4 worm cellular contexts compared by ENCODE assay signal in genomic region chrIV:3095995-3096544, ce11.
TF ChIP-seq lines count a peak whose summit lies in the region.

No protein-coding gene starts in this region.

TF ChIP-seq in whole organism, L1 larva, 84 proteins besides CTCF, POLR2A, EP300 and RAD21:
- TF ChIP-seq nhr-237 (tag; optimal IDR thresholded peaks at IDR 0.05; lab: Kevin White, UChicago) (no peak), ces-1 (GFP tag; optimal IDR thresholded peaks at IDR 0.05; lab: Kevin White, UChicago) (peak; percentile 53), efl-1 (optimal IDR thresholded peaks at IDR 0.05; lab: Kevin White, UChicago) (no peak), efl-1 (GFP tag; optimal IDR thresholded peaks at IDR 0.05 in 1 of 2; lab: Kevin White, UChicago) (peak in 1 of 2 experiments; percentile 92)

TF ChIP-seq in whole organism, L4 larva, 104 proteins besides CTCF, POLR2A, EP300 and RAD21:
- TF ChIP-seq ces-1 (GFP tag; optimal IDR thresholded peaks at IDR 0.05; lab: Kevin White, UChicago) (peak; percentile 50), nhr-237 (tag; optimal IDR thresholded peaks at IDR 0.05; lab: Kevin White, UChicago) (no peak), egl-27 (tag; optimal IDR thresholded peaks at IDR 0.05; lab: Kevin White, UChicago) (no peak), unc-130 (GFP tag; optimal IDR thresholded peaks at IDR 0.05; lab: Kevin White, UChicago) (no peak), dmd-8 (GFP tag; IDR thresholded peaks at IDR 0.05; lab: Robert Waterston, UW) (no peak), spr-3 (GFP tag; optimal IDR thresholded peaks at IDR 0.05; lab: Kevin White, UChicago) (no peak), ZK337.2 (GFP tag; IDR thresholded peaks at IDR 0.05; lab: Robert Waterston, UW) (no peak)
TF ChIP-seq in whole organism, L4 larva: peak in this region for 1.

TF ChIP-seq in whole organism, late embryonic, 69 proteins besides CTCF, POLR2A, EP300 and RAD21:
- peak; percentile 71 for TF ChIP-seq unc-42 (tag; optimal IDR thresholded peaks at IDR 0.05; lab: Kevin White, UChicago)
- TF ChIP-seq pqm-1 (tag; optimal IDR thresholded peaks at IDR 0.05; lab: Kevin White, UChicago) = no peak
- no peak for TF ChIP-seq ahr-1 (tag; optimal IDR thresholded peaks at IDR 0.05; lab: Kevin White, UChicago)

TF ChIP-seq in whole organism, mixed stage, embryonic, 35 proteins besides CTCF, POLR2A, EP300 and RAD21:
- no peak for TF ChIP-seq drap-1 (GFP tag; optimal IDR thresholded peaks at IDR 0.05; lab: Kevin White, UChicago)
- TF ChIP-seq snpc-4 (tag; optimal IDR thresholded peaks at IDR 0.05; lab: Kevin White, UChicago) = no peak
- TF ChIP-seq ces-1 (GFP tag; optimal IDR thresholded peaks at IDR 0.05; lab: Kevin White, UChicago) = peak; percentile 85
- TF ChIP-seq bed-3 (GFP tag; optimal IDR thresholded peaks at IDR 0.05; lab: Kevin White, UChicago) = no peak
- TF ChIP-seq unc-120 (tag; optimal IDR thresholded peaks at IDR 0.05; lab: Kevin White, UChicago; ENCODE audit: poor library complexity, severe bottlenecking) = no peak
- TF ChIP-seq zip-8 (tag; optimal IDR thresholded peaks at IDR 0.05; lab: Kevin White, UChicago) = no peak
- TF ChIP-seq elt-1 (tag; optimal IDR thresholded peaks at IDR 0.05; lab: Kevin White, UChicago; ENCODE audit: borderline replicate concordance, insufficient read depth) = no peak
TF ChIP-seq in whole organism, mixed stage, embryonic: peak in this region for 1.

Comparison
In these comparisons a context has a peak if more than half of its experiments do, and no peak if none do; other contexts are left out.
1. Of the 29 proteins assayed by ChIP-seq in both whole organism, L4 larva and whole organism, L1 larva: peak only in whole organism, L4 larva: none; only in whole organism, L1 larva: none; in both: ces-1; in neither: 28.